Worm (Caenorhabditis elegans) whole organism, midembryonic: Measurements from ENCODE around the gene atf-6.

ENCODE experiments used
- cog-1 ChIP-seq: sonication (generic microtip); optimal IDR thresholded peaks from 2 replicates; lab custom pipeline; 2016; ENCODE audit warnings: missing genetic modification characterization, missing compliant biosample characterization
- flt-1 ChIP-seq: fragments of 200-800 bp; sonication (Bioruptor generic); IDR thresholded peaks from 2 replicates; pipeline ENCODE4 v1.3.6; 2022; ENCODE audit warnings: missing genetic modification characterization, missing compliant biosample characterization
- klf-2 ChIP-seq: fragments of 200-800 bp; sonication (Bioruptor generic); conservative IDR thresholded peaks from 2 replicates; pipeline ENCODE4 v1.3.6; 2022; ENCODE audit warnings: missing genetic modification reagents, missing genetic modification characterization, missing compliant biosample characterization
- med-1 ChIP-seq: sonication (generic microtip); optimal IDR thresholded peaks from 2 replicates; lab custom pipeline; 2017; ENCODE audit warnings: missing genetic modification characterization, mild to moderate bottlenecking, missing compliant biosample characterization, antibody characterized with exemption, missing genetic modification reagents; ENCODE audit not compliant: insufficient read depth
- ref-1 ChIP-seq: fragments of 200-800 bp; sonication (Bioruptor generic); conservative IDR thresholded peaks from 2 replicates; pipeline ENCODE4 v1.3.6; 2022; ENCODE audit warnings: missing genetic modification reagents, missing genetic modification characterization, missing compliant biosample characterization
- tab-1 ChIP-seq: fragments of 200-800 bp; sonication (Bioruptor generic); IDR thresholded peaks from 2 replicates; pipeline ENCODE4 v1.3.6; 2022; ENCODE audit warnings: missing genetic modification characterization, missing compliant biosample characterization
- ztf-23 ChIP-seq: fragments of 200-800 bp; sonication (Bioruptor generic); IDR thresholded peaks from 2 replicates; pipeline ENCODE4 v1.3.6; 2022; ENCODE audit warnings: missing genetic modification reagents, missing genetic modification characterization, missing compliant biosample characterization
- ztf-29 ChIP-seq: fragments of 200-800 bp; sonication (Bioruptor generic); IDR thresholded peaks from 2 replicates; pipeline ENCODE4 v1.3.6; 2022; ENCODE audit warnings: missing genetic modification reagents, missing genetic modification characterization, missing compliant biosample characterization

DNA sequence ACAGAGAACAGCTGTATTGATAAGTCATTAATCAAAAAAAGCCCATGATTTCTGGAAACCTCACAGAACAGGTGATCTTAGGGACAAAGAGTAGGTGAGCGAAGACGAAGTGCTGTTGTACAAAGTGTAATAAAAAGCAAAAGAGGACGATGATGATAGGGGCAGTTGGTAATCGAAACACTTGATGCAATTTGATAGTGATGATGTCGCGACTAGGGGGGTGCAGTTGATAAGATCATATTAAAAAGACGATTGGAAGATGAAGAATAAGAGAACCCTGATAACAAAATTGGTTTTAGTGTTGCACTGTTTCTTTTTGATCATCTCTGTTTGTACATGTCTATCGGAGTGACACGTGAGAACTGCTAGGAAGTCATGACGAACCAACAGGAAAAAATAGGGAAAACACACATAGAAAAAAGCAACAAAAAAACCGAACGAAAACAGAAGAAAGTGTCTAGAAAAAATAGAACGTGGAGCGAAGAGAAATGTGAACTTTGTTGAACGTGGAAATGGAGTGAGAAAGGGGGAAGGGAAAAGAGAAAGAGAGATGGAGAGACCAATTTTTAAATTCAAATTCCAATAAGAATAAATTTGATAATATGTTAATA lies 28.7 kb downstream of the atf-6 start:
- TF ChIP-seq ztf-23 (GFP tag; lab: Robert Waterston, UW) (no peak), flt-1 (GFP tag; lab: Robert Waterston, UW) (no peak), med-1 (no peak), ztf-29 (GFP tag; lab: Robert Waterston, UW) (no peak), cog-1 (tag; lab: Kevin White, UChicago) (no peak), tab-1 (GFP tag; lab: Robert Waterston, UW) (no peak), ref-1 (GFP tag; lab: Robert Waterston, UW) (no peak), klf-2 (no peak)
